Worm (Caenorhabditis elegans) whole organism, late embryonic: ENCODE measurements around the gene F57F4.1.

Experiments
- C08G9.2 ChIP-seq: sonication (generic microtip); optimal IDR thresholded peaks from 2 replicates; lab custom pipeline; 2016; ENCODE audit warnings: mild to moderate bottlenecking, missing genetic modification characterization, moderate library complexity, missing compliant biosample characterization
- K02D7.2 ChIP-seq: sonication (generic microtip); optimal IDR thresholded peaks from 2 replicates; lab custom pipeline; 2017; ENCODE audit warnings: mild to moderate bottlenecking, missing genetic modification characterization, missing compliant biosample characterization
- Y22D7AL.16 ChIP-seq: sonication (generic microtip); optimal IDR thresholded peaks from 2 replicates; lab custom pipeline; 2016; ENCODE audit warnings: missing genetic modification characterization, missing compliant biosample characterization
- ahr-1 ChIP-seq: sonication (generic microtip); optimal IDR thresholded peaks from 2 replicates; lab custom pipeline; 2016; ENCODE audit warnings: missing genetic modification characterization, missing compliant biosample characterization
- ceh-18 ChIP-seq: sonication (generic microtip); optimal IDR thresholded peaks from 2 replicates; lab custom pipeline; 2016; ENCODE audit warnings: missing genetic modification characterization, missing compliant biosample characterization
- ceh-19 ChIP-seq: fragments of 200-800 bp; sonication (Bioruptor generic); optimal IDR thresholded peaks from 2 replicates; lab custom pipeline; 2018; ENCODE audit warnings: mild to moderate bottlenecking, missing genetic modification characterization, missing compliant biosample characterization
- ceh-2 ChIP-seq: sonication (generic microtip); optimal IDR thresholded peaks from 2 replicates; lab custom pipeline; 2016; ENCODE audit warnings: missing genotype, missing genetic modification characterization, missing compliant biosample characterization
- ceh-22 ChIP-seq: sonication (generic microtip); optimal IDR thresholded peaks from 2 replicates; lab custom pipeline; 2017; ENCODE audit warnings: missing biosample characterization, missing genetic modification characterization
- ceh-24 ChIP-seq: sonication (generic microtip); optimal IDR thresholded peaks from 2 replicates; lab custom pipeline; 2016; ENCODE audit warnings: mild to moderate bottlenecking, missing genetic modification characterization, missing compliant biosample characterization
- ceh-30 ChIP-seq: fragments of 150-350 bp; optimal IDR thresholded peaks from 2 replicates; lab custom pipeline; 2014; ENCODE audit warnings: missing biosample characterization, missing genetic modification characterization
- ceh-45 ChIP-seq: fragments of 200-800 bp; sonication (Bioruptor generic); IDR thresholded peaks from 2 replicates; pipeline ENCODE4 v1.3.6; 2022; ENCODE audit warnings: missing genetic modification reagents, missing genetic modification characterization, missing compliant biosample characterization
- ceh-48 ChIP-seq: sonication (generic microtip); optimal IDR thresholded peaks from 2 replicates; lab custom pipeline; 2016; ENCODE audit warnings: missing genetic modification characterization, inconsistent platforms, missing compliant biosample characterization
- dmd-4 ChIP-seq: sonication (generic microtip); optimal IDR thresholded peaks from 2 replicates; lab custom pipeline; 2016; ENCODE audit warnings: borderline replicate concordance, missing genetic modification characterization, missing compliant biosample characterization
- elt-2 ChIP-seq: sonication (generic microtip); optimal IDR thresholded peaks from 2 replicates; lab custom pipeline; 2016; ENCODE audit warnings: missing genetic modification reagents, missing genetic modification characterization, missing compliant biosample characterization
- fax-1 ChIP-seq: sonication (generic microtip); optimal IDR thresholded peaks from 2 replicates; lab custom pipeline; 2016; ENCODE audit warnings: missing genotype, missing genetic modification characterization, missing compliant biosample characterization
- fkh-10 ChIP-seq: fragments of 150-350 bp; optimal IDR thresholded peaks from 2 replicates; lab custom pipeline; 2014; ENCODE audit warnings: missing biosample characterization, missing genetic modification reagents, missing genetic modification characterization
- gmeb-2 ChIP-seq: sonication (generic microtip); optimal IDR thresholded peaks from 2 replicates; lab custom pipeline; 2016; ENCODE audit warnings: missing genetic modification characterization, inconsistent platforms, missing compliant biosample characterization
- hlh-13 ChIP-seq: fragments of 200-800 bp; sonication (Bioruptor generic); optimal IDR thresholded peaks from 2 replicates; lab custom pipeline; 2018; ENCODE audit warnings: mild to moderate bottlenecking, missing genetic modification characterization, missing compliant biosample characterization
- hlh-30 ChIP-seq: sonication (generic microtip); optimal IDR thresholded peaks from 2 replicates; lab custom pipeline; 2017; ENCODE audit warnings: antibody characterized with exemption, missing genetic modification characterization, missing compliant biosample characterization; ENCODE audit not compliant: insufficient read depth
- hlh-6 ChIP-seq: sonication (generic microtip); optimal IDR thresholded peaks from 2 replicates; lab custom pipeline; 2016; ENCODE audit warnings: missing genotype, missing genetic modification characterization, missing compliant biosample characterization
- lin-11 ChIP-seq: fragments of 200-800 bp; sonication (Bioruptor generic); optimal IDR thresholded peaks from 2 replicates; lab custom pipeline; 2018; ENCODE audit warnings: mild to moderate bottlenecking, missing genetic modification characterization, missing compliant biosample characterization
- nfya-1 ChIP-seq: sonication (generic microtip); optimal IDR thresholded peaks from 2 replicates; lab custom pipeline; 2017; ENCODE audit warnings: missing genetic modification characterization, mild to moderate bottlenecking, missing compliant biosample characterization, antibody characterized with exemption, moderate library complexity
- npax-4 ChIP-seq: sonication (generic microtip); optimal IDR thresholded peaks from 2 replicates; lab custom pipeline; 2016; ENCODE audit warnings: missing genetic modification characterization, missing compliant biosample characterization
- odd-2 ChIP-seq: sonication (generic microtip); optimal IDR thresholded peaks from 2 replicates; lab custom pipeline; 2017; ENCODE audit warnings: antibody characterized with exemption, mild to moderate bottlenecking, missing genetic modification characterization, missing compliant biosample characterization
- pat-9 ChIP-seq: fragments of 200-800 bp; sonication (Bioruptor generic); optimal IDR thresholded peaks from 2 replicates; lab custom pipeline; 2018; ENCODE audit warnings: mild to moderate bottlenecking, missing genetic modification characterization, moderate library complexity, missing compliant biosample characterization
- pax-1 ChIP-seq: fragments of 150-350 bp; optimal IDR thresholded peaks from 2 replicates; lab custom pipeline; 2014; ENCODE audit warnings: missing biosample characterization, missing genetic modification characterization
- pha-4 ChIP-seq: fragments of 150-350 bp; optimal IDR thresholded peaks from 2 replicates; lab custom pipeline; 2018; ENCODE audit warnings: missing biosample characterization, missing genetic modification reagents, missing genetic modification characterization
- pqm-1 ChIP-seq: sonication (generic microtip); optimal IDR thresholded peaks from 2 replicates; lab custom pipeline; 2016; ENCODE audit warnings: missing genetic modification characterization, missing compliant biosample characterization
- pros-1 ChIP-seq: fragments of 150-350 bp; optimal IDR thresholded peaks from 2 replicates; lab custom pipeline; 2014; ENCODE audit warnings: missing biosample characterization, missing genetic modification reagents, missing genetic modification characterization
- ref-2 ChIP-seq: sonication (generic microtip); optimal IDR thresholded peaks from 2 replicates; lab custom pipeline; 2016; ENCODE audit warnings: missing genetic modification characterization, missing compliant biosample characterization
- rnt-1 ChIP-seq: sonication (generic microtip); optimal IDR thresholded peaks from 2 replicates; lab custom pipeline; 2016; ENCODE audit warnings: missing genetic modification characterization, missing compliant biosample characterization
- sdc-2 ChIP-seq: sonication (generic microtip); optimal IDR thresholded peaks from 2 replicates; lab custom pipeline; 2016; ENCODE audit warnings: missing genotype, missing genetic modification characterization, missing compliant biosample characterization
- sox-4 ChIP-seq: sonication (generic microtip); optimal IDR thresholded peaks from 2 replicates; lab custom pipeline; 2017; ENCODE audit warnings: mild to moderate bottlenecking, missing genetic modification characterization, inconsistent platforms, missing compliant biosample characterization
- tbx-2 ChIP-seq: sonication (generic microtip); optimal IDR thresholded peaks from 2 replicates; lab custom pipeline; 2016; ENCODE audit warnings: missing genetic modification characterization, missing compliant biosample characterization
- tbx-7 ChIP-seq: sonication (generic microtip); optimal IDR thresholded peaks from 2 replicates; lab custom pipeline; 2016; ENCODE audit warnings: missing genotype, missing genetic modification characterization, missing compliant biosample characterization
- unc-3 ChIP-seq, 2 experiments: fragments of 200-800 bp in 1 of 2; sonication (Bioruptor generic) in 1 of 2; sonication (generic microtip) in 1 of 2; conservative IDR thresholded peaks in 1 of 2; optimal IDR thresholded peaks in 1 of 2; 2 replicates each; pipeline versions ENCODE4 v1.3.6 to Lab custom; 2016 to 2022; ENCODE audit warnings: missing compliant biosample characterization in 2 of 2, missing genetic modification characterization in 2 of 2, missing genetic modification reagents in 1 of 2
- zip-5 ChIP-seq: sonication (generic microtip); optimal IDR thresholded peaks from 2 replicates; lab custom pipeline; 2016; ENCODE audit warnings: missing genetic modification characterization, missing compliant biosample characterization

The F57F4.1 gene

ce11 chrV:6389634-6390033, 629 bp upstream of the F57F4.1 start, which contains the start of gene F57F4.2:
F57F4.2 (minus strand) TSS chrV:6389734.
- TF ChIP-seq unc-3 (GFP tag; conservative IDR thresholded peaks at IDR 0.05; lab: Robert Waterston, UW) (no peak), unc-3 (tag; optimal IDR thresholded peaks at IDR 0.05; lab: Kevin White, UChicago) (no peak), ceh-48 (tag; lab: Kevin White, UChicago) (no peak), zip-5 (tag; lab: Kevin White, UChicago) (no peak), pha-4 (tag; lab: Kevin White, UChicago) (no peak), ceh-2 (tag; lab: Kevin White, UChicago) (no peak), pros-1 (tag; lab: Kevin White, UChicago) (no peak), nfya-1 (tag; lab: Kevin White, UChicago) (no peak), elt-2 (tag; lab: Kevin White, UChicago) (no peak), sdc-2 (tag; lab: Kevin White, UChicago) (no peak), Y22D7AL.16 (tag; lab: Kevin White, UChicago) (no peak), dmd-4 (tag; lab: Kevin White, UChicago) (no peak), hlh-6 (tag; lab: Kevin White, UChicago) (no peak), tbx-7 (tag; lab: Kevin White, UChicago) (no peak), ref-2 (no peak), C08G9.2 (tag; lab: Kevin White, UChicago) (no peak)
- TF ChIP-seq, all 69 proteins: peak for 0

- TF ChIP-seq tbx-7 (tag; lab: Kevin White, UChicago) (no peak), fax-1 (no peak), gmeb-2 (tag; lab: Kevin White, UChicago) (no peak), ceh-30 (tag; lab: Kevin White, UChicago) (no peak), K02D7.2 (tag; lab: Kevin White, UChicago) (no peak), zip-5 (tag; lab: Kevin White, UChicago) (no peak), ceh-19 (GFP tag; lab: Kevin White, UChicago) (no peak), ceh-18 (no peak), ceh-22 (no peak), lin-11 (tag; lab: Kevin White, UChicago) (no peak), ceh-2 (tag; lab: Kevin White, UChicago) (no peak), elt-2 (tag; lab: Kevin White, UChicago) (no peak), hlh-30 (tag; lab: Kevin White, UChicago) (no peak)
- TF ChIP-seq, all 69 proteins: peak for 0
Observed at ce11 chrV:6398922-6399321, 8.7 kb downstream of the F57F4.1 start.

- TF ChIP-seq pat-9 (tag; lab: Kevin White, UChicago) (no peak), npax-4 (tag; lab: Kevin White, UChicago) (no peak), fax-1 (no peak), ceh-45 (GFP tag; lab: Robert Waterston, UW) (no peak), sox-4 (tag; lab: Kevin White, UChicago) (no peak), tbx-2 (tag; lab: Kevin White, UChicago) (no peak), hlh-13 (GFP tag; lab: Kevin White, UChicago) (no peak), ceh-24 (tag; lab: Kevin White, UChicago) (no peak), unc-3 (GFP tag; conservative IDR thresholded peaks at IDR 0.05; lab: Robert Waterston, UW) (no peak), unc-3 (tag; optimal IDR thresholded peaks at IDR 0.05; lab: Kevin White, UChicago) (no peak), pros-1 (tag; lab: Kevin White, UChicago) (no peak), C08G9.2 (tag; lab: Kevin White, UChicago) (no peak), ahr-1 (tag; lab: Kevin White, UChicago) (no peak), rnt-1 (tag; lab: Kevin White, UChicago) (no peak), hlh-6 (tag; lab: Kevin White, UChicago) (no peak), fkh-10 (GFP tag; lab: Kevin White, UChicago) (no peak), pax-1 (tag; lab: Kevin White, UChicago) (no peak), odd-2 (tag; lab: Kevin White, UChicago) (no peak), pqm-1 (no peak)
Observed at ce11 chrV:6399831-6400230, 9.6 kb downstream of the F57F4.1 start, which contains the start of gene gfi-1. gfi-1 (minus strand) TSS chrV:6399931.
